Worm (Caenorhabditis elegans) whole organism, midembryonic: ENCODE measurements around the gene clec-85.
"Not testable (repeated sequence)": the region's sequence is repeated elsewhere in the genome, so short reads cannot be mapped to it uniquely, and the experiment has no call there.

ENCODE experiments used
- T22C8.4 ChIP-seq: fragments of 200-800 bp; sonication (Bioruptor generic); IDR thresholded peaks from 2 replicates; pipeline ENCODE4 v1.3.6; 2022; ENCODE audit warnings: missing genetic modification characterization, missing compliant biosample characterization
- cog-1 ChIP-seq: sonication (generic microtip); optimal IDR thresholded peaks from 2 replicates; lab custom pipeline; 2016; ENCODE audit warnings: missing genetic modification characterization, missing compliant biosample characterization
- flt-1 ChIP-seq: fragments of 200-800 bp; sonication (Bioruptor generic); IDR thresholded peaks from 2 replicates; pipeline ENCODE4 v1.3.6; 2022; ENCODE audit warnings: missing genetic modification characterization, missing compliant biosample characterization
- klf-2 ChIP-seq: fragments of 200-800 bp; sonication (Bioruptor generic); conservative IDR thresholded peaks from 2 replicates; pipeline ENCODE4 v1.3.6; 2022; ENCODE audit warnings: missing genetic modification reagents, missing genetic modification characterization, missing compliant biosample characterization
- med-1 ChIP-seq: sonication (generic microtip); optimal IDR thresholded peaks from 2 replicates; lab custom pipeline; 2017; ENCODE audit warnings: missing genetic modification characterization, mild to moderate bottlenecking, missing compliant biosample characterization, antibody characterized with exemption, missing genetic modification reagents; ENCODE audit not compliant: insufficient read depth
- ref-1 ChIP-seq: fragments of 200-800 bp; sonication (Bioruptor generic); conservative IDR thresholded peaks from 2 replicates; pipeline ENCODE4 v1.3.6; 2022; ENCODE audit warnings: missing genetic modification reagents, missing genetic modification characterization, missing compliant biosample characterization
- tab-1 ChIP-seq: fragments of 200-800 bp; sonication (Bioruptor generic); IDR thresholded peaks from 2 replicates; pipeline ENCODE4 v1.3.6; 2022; ENCODE audit warnings: missing genetic modification characterization, missing compliant biosample characterization
- ztf-23 ChIP-seq: fragments of 200-800 bp; sonication (Bioruptor generic); IDR thresholded peaks from 2 replicates; pipeline ENCODE4 v1.3.6; 2022; ENCODE audit warnings: missing genetic modification reagents, missing genetic modification characterization, missing compliant biosample characterization
- ztf-29 ChIP-seq: fragments of 200-800 bp; sonication (Bioruptor generic); IDR thresholded peaks from 2 replicates; pipeline ENCODE4 v1.3.6; 2022; ENCODE audit warnings: missing genetic modification reagents, missing genetic modification characterization, missing compliant biosample characterization

The clec-85 gene

ce11 chrIV:2850586-2850985 is at the start of gene clec-85:
clec-85 (plus strand) TSS chrIV:2850886.
- TF ChIP-seq ztf-23 (GFP tag; lab: Robert Waterston, UW), result no peak
- no peak for TF ChIP-seq med-1 (GFP tag; lab: Kevin White, UChicago)
- TF ChIP-seq flt-1 (GFP tag; lab: Robert Waterston, UW), result no peak
- TF ChIP-seq ztf-29 (GFP tag; lab: Robert Waterston, UW), result no peak
- TF ChIP-seq tab-1, result no peak
- no peak for TF ChIP-seq klf-2 (GFP tag; lab: Robert Waterston, UW)
- TF ChIP-seq ref-1 (GFP tag; lab: Robert Waterston, UW), result no peak

- TF ChIP-seq tab-1, result peak; percentile 69; the same call in 1 of the 2 replicates
- TF ChIP-seq ztf-29 (GFP tag; lab: Robert Waterston, UW), result peak; percentile 55; the same call in 1 of the 2 replicates
- TF ChIP-seq ref-1 (GFP tag; lab: Robert Waterston, UW), result no peak
- TF ChIP-seq klf-2 (GFP tag; lab: Robert Waterston, UW), result no peak
- no peak for TF ChIP-seq T22C8.4 (GFP tag; lab: Robert Waterston, UW)
- peak; percentile 69; the same call in 1 of the 2 replicates for TF ChIP-seq ztf-23 (GFP tag; lab: Robert Waterston, UW)
- TF ChIP-seq cog-1, result no peak
- TF ChIP-seq med-1 (GFP tag; lab: Kevin White, UChicago), result no peak
- TF ChIP-seq flt-1 (GFP tag; lab: Robert Waterston, UW), result no peak
These were observed 49.7 kb upstream of the clec-85 start for ce11 chrIV:2801004-2801403.

ce11 chrIV:2801558-2801957 is 49.1 kb upstream of the clec-85 start, which contains the start of gene Y54G2A.44:
Y54G2A.44 (plus strand) TSS chrIV:2801858.
- not testable (repeated sequence) for TF ChIP-seq tab-1; cog-1; ztf-23 (GFP tag; lab: Robert Waterston, UW)

ce11 chrIV:2802193-2802592 is 48.5 kb upstream of the clec-85 start:
- TF ChIP-seq flt-1 (GFP tag; lab: Robert Waterston, UW) (peak; percentile 63), T22C8.4 (GFP tag; lab: Robert Waterston, UW) (no peak), ztf-29 (GFP tag; lab: Robert Waterston, UW) (0 out of 2 replicates have a peak, but pooled peaks have one; percentile 14), med-1 (GFP tag; lab: Kevin White, UChicago) (no peak), ztf-23 (GFP tag; lab: Robert Waterston, UW) (peak; percentile 74; the same call in 1 of the 2 replicates), tab-1 (peak; percentile 75; the same call in 1 of the 2 replicates), ref-1 (GFP tag; lab: Robert Waterston, UW) (peak; percentile 54; the same call in 1 of the 2 replicates), klf-2 (GFP tag; lab: Robert Waterston, UW) (peak; percentile 61; the same call in 1 of the 2 replicates), cog-1 (no peak)

- TF ChIP-seq flt-1 (GFP tag; lab: Robert Waterston, UW), result no peak
- no peak for TF ChIP-seq ztf-23 (GFP tag; lab: Robert Waterston, UW)
- no peak for TF ChIP-seq cog-1
These were observed 47.0 kb upstream of the clec-85 start, which contains the start of gene Y54G2A.32 for ce11 chrIV:2803652-2804051. Y54G2A.32 (plus strand) TSS chrIV:2803952.

ce11 chrIV:2805525-2805924 is 45.2 kb upstream of the clec-85 start, which contains the start of gene Y54G2A.45:
Y54G2A.45 (plus strand) TSS chrIV:2805857.
- no peak for TF ChIP-seq ztf-29 (GFP tag; lab: Robert Waterston, UW)
- peak; percentile 69 for TF ChIP-seq ref-1 (GFP tag; lab: Robert Waterston, UW)
- TF ChIP-seq T22C8.4 (GFP tag; lab: Robert Waterston, UW), result peak; percentile 65
- no peak for TF ChIP-seq klf-2 (GFP tag; lab: Robert Waterston, UW)
- TF ChIP-seq med-1 (GFP tag; lab: Kevin White, UChicago), result no peak
- TF ChIP-seq tab-1, result peak; percentile 82
- TF ChIP-seq ztf-23 (GFP tag; lab: Robert Waterston, UW), result peak; percentile 74
- peak; percentile 39 for TF ChIP-seq cog-1
- TF ChIP-seq flt-1 (GFP tag; lab: Robert Waterston, UW), result peak; percentile 90

- 0 out of 2 replicates have a peak, but pooled peaks have one; percentile 58 for TF ChIP-seq tab-1
- TF ChIP-seq flt-1 (GFP tag; lab: Robert Waterston, UW), result peak; percentile 44; the same call in 1 of the 2 replicates
- TF ChIP-seq cog-1, result no peak
These were observed 42.5 kb upstream of the clec-85 start for ce11 chrIV:2808154-2808553.

- TF ChIP-seq ref-1 (GFP tag; lab: Robert Waterston, UW) (no peak), klf-2 (GFP tag; lab: Robert Waterston, UW) (no peak), T22C8.4 (GFP tag; lab: Robert Waterston, UW) (no peak), cog-1 (no peak), med-1 (GFP tag; lab: Kevin White, UChicago) (no peak), ztf-29 (GFP tag; lab: Robert Waterston, UW) (no peak), ztf-23 (GFP tag; lab: Robert Waterston, UW) (no peak), flt-1 (GFP tag; lab: Robert Waterston, UW) (no peak)
These were observed 41.5 kb upstream of the clec-85 start, which contains the start of gene Y54G2A.76 for ce11 chrIV:2809208-2809607. Y54G2A.76 (plus strand) TSS chrIV:2809410.

ce11 chrIV:2817038-2817437 is 33.6 kb upstream of the clec-85 start:
- TF ChIP-seq tab-1, result no peak
- no peak for TF ChIP-seq ref-1 (GFP tag; lab: Robert Waterston, UW)
- TF ChIP-seq flt-1 (GFP tag; lab: Robert Waterston, UW), result 0 out of 2 replicates have a peak, but pooled peaks have one; percentile 35

ce11 chrIV:2819633-2820032 is 31.1 kb upstream of the clec-85 start, which contains the start of gene Y54G2A.13:
Y54G2A.13 (minus strand) TSS chrIV:2819733.
- no peak for TF ChIP-seq klf-2 (GFP tag; lab: Robert Waterston, UW)
- TF ChIP-seq ztf-29 (GFP tag; lab: Robert Waterston, UW), result no peak
- no peak for TF ChIP-seq T22C8.4 (GFP tag; lab: Robert Waterston, UW)
- no peak for TF ChIP-seq tab-1
- TF ChIP-seq ref-1 (GFP tag; lab: Robert Waterston, UW), result no peak
- no peak for TF ChIP-seq ztf-23 (GFP tag; lab: Robert Waterston, UW)
- no peak for TF ChIP-seq cog-1
- TF ChIP-seq flt-1 (GFP tag; lab: Robert Waterston, UW), result no peak
- TF ChIP-seq med-1 (GFP tag; lab: Kevin White, UChicago), result no peak
